Worm (Caenorhabditis elegans): ENCODE results near the gene ttr-30.

ce11 chrX:7329601-7330000, 1.1 kb upstream of the ttr-30 start, which contains the start of gene ttr-59:
- TF ChIP-seq scrt-1 (GFP tag; IDR thresholded peaks at IDR 0.05) = no peak
- no peak for TF ChIP-seq pes-1 (GFP tag; IDR thresholded peaks at IDR 0.05)
- no peak for TF ChIP-seq aly-1 (tag; optimal IDR thresholded peaks at IDR 0.05)
- TF ChIP-seq ceh-13 (GFP tag; optimal IDR thresholded peaks at IDR 0.05) = no peak
- TF ChIP-seq hmbx-1 (tag; optimal IDR thresholded peaks at IDR 0.05) = no peak
- no peak for TF ChIP-seq ama-1 (optimal IDR thresholded peaks at IDR 0.05)
- TF ChIP-seq ceh-36 (tag; optimal IDR thresholded peaks at IDR 0.05) = no peak
- TF ChIP-seq tbx-37 (GFP tag; conservative IDR thresholded peaks at IDR 0.05) = no peak
- TF ChIP-seq sea-1 (GFP tag; conservative IDR thresholded peaks at IDR 0.05) = no peak
